Worm (Caenorhabditis elegans): ENCODE data around the gene scrm-8.

DNA sequence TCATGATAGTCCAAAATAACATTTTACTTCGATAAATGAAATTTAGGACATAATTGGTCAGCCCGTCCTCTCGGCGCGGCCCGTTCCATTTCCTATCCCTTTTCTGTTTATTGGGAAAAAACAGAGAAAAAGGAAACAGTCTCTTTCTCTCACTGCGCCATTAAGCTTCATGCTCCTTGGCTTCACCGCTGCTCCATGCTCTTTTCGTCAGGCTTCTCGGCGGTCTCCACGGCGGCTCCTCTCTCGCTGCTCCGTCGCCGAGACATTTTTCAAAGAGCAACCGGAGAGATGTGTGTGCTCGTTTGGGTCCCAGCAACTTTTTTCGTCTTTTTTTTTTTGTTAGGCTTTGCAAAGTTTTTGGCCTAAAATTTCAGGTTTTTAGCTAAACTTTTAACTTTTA, 46.4 kb downstream of the scrm-8 start:
- TF ChIP-seq elt-1 (tag; optimal IDR thresholded peaks at IDR 0.05): no peak
- TF ChIP-seq egl-5 (tag; optimal IDR thresholded peaks at IDR 0.05): no peak
- TF ChIP-seq unc-62 (GFP tag; optimal IDR thresholded peaks at IDR 0.05): no peak
- no peak for TF ChIP-seq ama-1 (optimal IDR thresholded peaks at IDR 0.05)

All from whole organism, L3 larva.